Fruit fly (Drosophila melanogaster) whole organism, adult: ENCODE measurements around the gene CG14043.

Experiments
- CG11617 ChIP-seq: fragments of 200-800 bp; sonication (Bioruptor generic); optimal IDR thresholded peaks from 2 replicates; lab custom pipeline; 2017; ENCODE audit warnings: mild to moderate bottlenecking, missing biosample characterization, missing genetic modification reagents, missing genetic modification characterization
- CG7101 ChIP-seq: fragments of 200-800 bp; sonication (Bioruptor generic); optimal IDR thresholded peaks from 2 replicates; lab custom pipeline; 2018; ENCODE audit warnings: missing biosample characterization, mild to moderate bottlenecking, missing genetic modification characterization, moderate library complexity
- Clk ChIP-seq: fragments of 200-800 bp; sonication (Bioruptor generic); optimal IDR thresholded peaks from 2 replicates; lab custom pipeline; 2017; ENCODE audit warnings: missing biosample characterization, missing genetic modification characterization
- bab1 ChIP-seq: fragments of 200-800 bp; sonication (Bioruptor generic); optimal IDR thresholded peaks from 3 replicates; lab custom pipeline; 2019; ENCODE audit warnings: missing biosample characterization, mild to moderate bottlenecking, missing genetic modification characterization, moderate library complexity
- ovo ChIP-seq: fragments of 200-800 bp; sonication (Bioruptor generic); optimal IDR thresholded peaks from 2 replicates; lab custom pipeline; 2016; ENCODE audit warnings: missing biosample characterization, missing genetic modification characterization
- tj ChIP-seq: fragments of 200-800 bp; sonication (Bioruptor generic); optimal IDR thresholded peaks from 3 replicates; lab custom pipeline; 2017; ENCODE audit warnings: missing biosample characterization, mild to moderate bottlenecking, missing genetic modification characterization, moderate library complexity
- toe ChIP-seq: fragments of 200-800 bp; sonication (Bioruptor generic); optimal IDR thresholded peaks from 2 replicates; lab custom pipeline; 2016; ENCODE audit warnings: missing biosample characterization, missing genetic modification characterization

- TF ChIP-seq Clk (GFP tag; lab: Kevin White, UChicago) (no peak), ovo (no peak), tj (GFP tag; lab: Kevin White, UChicago) (peak; percentile 2), CG11617 (peak; percentile 11), CG7101 (peak; percentile 15), bab1 (peak; percentile 65), toe (no peak)
Observed at dm6 chr2L:4973731-4974415, 2.4 kb downstream of the CG14043 start, which contains the start of gene mRpL28.
